Fruit fly (Drosophila melanogaster) whole organism, embryonic: ENCODE results near the gene alpha-Est1.

Source experiments
- Bteb2 ChIP-seq: fragments of 200-800 bp; sonication (Bioruptor generic); optimal IDR thresholded peaks from 2 replicates; lab custom pipeline; 2016; ENCODE audit warnings: missing biosample characterization, missing genetic modification characterization
- C15 ChIP-seq: fragments of 200-800 bp; sonication (Bioruptor generic); IDR thresholded peaks from 3 replicates; pipeline ENCODE4 v1.3.6; 2022; ENCODE audit warnings: missing biosample characterization, missing genetic modification characterization
- CG10321 ChIP-seq: fragments of 200-800 bp; sonication (Bioruptor generic); IDR thresholded peaks from 2 replicates; pipeline ENCODE4 v1.3.6; 2022; ENCODE audit warnings: missing biosample characterization, missing genetic modification characterization
- CG12299 ChIP-seq: fragments of 200-800 bp; sonication (Bioruptor generic); optimal IDR thresholded peaks from 2 replicates; lab custom pipeline; 2018; ENCODE audit warnings: missing biosample characterization, mild to moderate bottlenecking, missing genetic modification characterization
- CG1233 ChIP-seq: fragments of 200-800 bp; sonication (Bioruptor generic); optimal IDR thresholded peaks from 4 replicates; lab custom pipeline; 2018; ENCODE audit warnings: missing biosample characterization, mild to moderate bottlenecking, missing genetic modification characterization
- CG12391 ChIP-seq: fragments of 200-800 bp; sonication (Bioruptor generic); optimal IDR thresholded peaks from 3 replicates; lab custom pipeline; 2018; ENCODE audit warnings: missing biosample characterization, mild to moderate bottlenecking, missing genetic modification characterization, moderate library complexity
- CG13894 ChIP-seq: fragments of 200-800 bp; sonication (Bioruptor generic); optimal IDR thresholded peaks from 3 replicates; lab custom pipeline; 2018; ENCODE audit warnings: missing biosample characterization, mild to moderate bottlenecking, missing genetic modification characterization, moderate library complexity
- CG14710 ChIP-seq: fragments of 200-800 bp; sonication (Bioruptor generic); optimal IDR thresholded peaks from 3 replicates; lab custom pipeline; 2019; ENCODE audit warnings: missing biosample characterization, mild to moderate bottlenecking, missing genetic modification characterization, moderate library complexity
- CG14965 ChIP-seq: fragments of 200-800 bp; sonication (Bioruptor generic); optimal IDR thresholded peaks from 2 replicates; lab custom pipeline; 2016; ENCODE audit warnings: missing biosample characterization, missing genetic modification characterization, borderline replicate concordance
- CG15011 ChIP-seq: fragments of 200-800 bp; sonication (Bioruptor generic); optimal IDR thresholded peaks from 3 replicates; lab custom pipeline; 2018; ENCODE audit warnings: missing biosample characterization, mild to moderate bottlenecking, missing genetic modification characterization
- CG17186 ChIP-seq: fragments of 200-800 bp; sonication (Bioruptor generic); optimal IDR thresholded peaks from 3 replicates; lab custom pipeline; 2017; ENCODE audit warnings: missing biosample characterization, missing genetic modification reagents, missing genetic modification characterization
- CG17829 ChIP-seq: fragments of 200-800 bp; optimal IDR thresholded peaks from 2 replicates; lab custom pipeline; 2019; ENCODE audit warnings: missing biosample characterization, mild to moderate bottlenecking, missing genetic modification characterization, moderate library complexity
- CG2129 ChIP-seq: fragments of 200-800 bp; sonication (Bioruptor generic); IDR thresholded peaks from 2 replicates; pipeline ENCODE4 v1.3.6; 2022; ENCODE audit warnings: missing biosample characterization, missing genetic modification characterization; ENCODE audit not compliant: partially characterized antibody
- CG2875 ChIP-seq: fragments of 200-800 bp; sonication (Bioruptor generic); optimal IDR thresholded peaks from 2 replicates; lab custom pipeline; 2017; ENCODE audit warnings: missing biosample characterization, mild to moderate bottlenecking, missing genetic modification characterization, missing genetic modification reagents
- CG3065 ChIP-seq: fragments of 200-800 bp; sonication (Bioruptor generic); optimal IDR thresholded peaks from 2 replicates; lab custom pipeline; 2016; ENCODE audit warnings: missing biosample characterization, missing genetic modification characterization
- CG31388 ChIP-seq: fragments of 200-800 bp; sonication (Bioruptor generic); optimal IDR thresholded peaks from 2 replicates; lab custom pipeline; 2016; ENCODE audit warnings: missing biosample characterization, missing genetic modification characterization
- CG32772 ChIP-seq: fragments of 200-800 bp; sonication (Bioruptor generic); IDR thresholded peaks from 2 replicates; pipeline ENCODE4 v1.3.6; 2022; ENCODE audit warnings: missing biosample characterization, missing genetic modification characterization
- CG33557 ChIP-seq: fragments of 200-800 bp; sonication (Bioruptor generic); optimal IDR thresholded peaks from 2 replicates; lab custom pipeline; 2019; ENCODE audit warnings: missing biosample characterization, mild to moderate bottlenecking, missing genetic modification characterization, moderate library complexity
- CG34376 ChIP-seq: fragments of 200-800 bp; sonication (Bioruptor generic); optimal IDR thresholded peaks from 2 replicates; lab custom pipeline; 2018; ENCODE audit warnings: missing biosample characterization, mild to moderate bottlenecking, missing genetic modification characterization
- CG3847 ChIP-seq: fragments of 200-800 bp; sonication (Bioruptor generic); IDR thresholded peaks from 2 replicates; pipeline ENCODE4 v1.3.6; 2022; ENCODE audit warnings: missing biosample characterization, missing genetic modification characterization
- CG4730 ChIP-seq: fragments of 200-800 bp; sonication (Bioruptor generic); IDR thresholded peaks from 2 replicates; pipeline ENCODE4 v1.3.6; 2022; ENCODE audit warnings: missing biosample characterization, missing genetic modification characterization
- CG6272 ChIP-seq: fragments of 200-800 bp; sonication (Bioruptor generic); IDR thresholded peaks from 2 replicates; pipeline ENCODE4 v1.3.6; 2022; ENCODE audit warnings: missing biosample characterization, missing genetic modification characterization
- CG6791 ChIP-seq: fragments of 200-800 bp; sonication (Bioruptor generic); IDR thresholded peaks from 3 replicates; pipeline ENCODE4 v1.3.6; 2022; ENCODE audit warnings: missing biosample characterization, missing genetic modification characterization; ENCODE audit not compliant: partially characterized antibody
- CG7987 ChIP-seq: fragments of 200-800 bp; sonication (Bioruptor generic); optimal IDR thresholded peaks from 2 replicates; lab custom pipeline; 2018; ENCODE audit warnings: missing biosample characterization, mild to moderate bottlenecking, missing genetic modification characterization, moderate library complexity
- Chrac-16 ChIP-seq: fragments of 200-800 bp; sonication (Bioruptor generic); optimal IDR thresholded peaks from 3 replicates; lab custom pipeline; 2016; ENCODE audit warnings: missing biosample characterization, missing genetic modification characterization
- CoRest ChIP-seq: fragments of 200-800 bp; sonication (Bioruptor generic); optimal IDR thresholded peaks from 3 replicates; lab custom pipeline; 2018; ENCODE audit warnings: missing biosample characterization, mild to moderate bottlenecking, missing genetic modification characterization, moderate library complexity
- Deaf1 ChIP-seq: fragments of 200-800 bp; optimal IDR thresholded peaks from 3 replicates; lab custom pipeline; 2019; ENCODE audit warnings: missing biosample characterization, mild to moderate bottlenecking, missing genetic modification characterization, moderate library complexity
- Dll ChIP-seq: fragments of 200-800 bp; sonication (Bioruptor generic); IDR thresholded peaks from 4 replicates; pipeline ENCODE4 v1.3.6; 2022; ENCODE audit warnings: missing biosample characterization, missing genetic modification characterization; ENCODE audit not compliant: partially characterized antibody
- Ets65A ChIP-seq: fragments of 200-800 bp; sonication (Bioruptor generic); peaks from one replicate; lab custom pipeline; 2016; ENCODE audit warnings: missing biosample characterization, missing genetic modification characterization
- GATAe ChIP-seq: fragments of 200-800 bp; sonication (Bioruptor generic); conservative IDR thresholded peaks from 2 replicates; pipeline ENCODE4 v1.3.6; 2022; ENCODE audit warnings: missing biosample characterization, missing genetic modification characterization
- Hsf ChIP-seq: fragments of 200-800 bp; sonication (Bioruptor generic); optimal IDR thresholded peaks from 3 replicates; lab custom pipeline; 2016; ENCODE audit warnings: missing biosample characterization, missing genetic modification characterization
- NC2β ChIP-seq: fragments of 200-800 bp; sonication (Bioruptor generic); optimal IDR thresholded peaks from 2 replicates; lab custom pipeline; 2016; ENCODE audit warnings: missing biosample characterization, missing genetic modification characterization
- PHDP ChIP-seq: fragments of 200-800 bp; sonication (Bioruptor generic); optimal IDR thresholded peaks from 3 replicates; lab custom pipeline; 2018; ENCODE audit warnings: missing biosample characterization, mild to moderate bottlenecking, missing genetic modification characterization, moderate library complexity
- Ravus ChIP-seq: fragments of 200-800 bp; sonication (Bioruptor generic); IDR thresholded peaks from 2 replicates; pipeline ENCODE4 v1.3.6; 2022; ENCODE audit warnings: missing biosample characterization, missing genetic modification characterization
- cg ChIP-seq: fragments of 200-800 bp; sonication (Bioruptor generic); optimal IDR thresholded peaks from 3 replicates; lab custom pipeline; 2019; ENCODE audit warnings: missing biosample characterization, mild to moderate bottlenecking, missing genetic modification characterization, moderate library complexity
- chinmo ChIP-seq: fragments of 200-800 bp; sonication (Bioruptor generic); IDR thresholded peaks from 4 replicates; pipeline ENCODE4 v1.3.6; 2022; ENCODE audit warnings: missing biosample characterization, missing genetic modification characterization; ENCODE audit not compliant: partially characterized antibody
- da ChIP-seq: fragments of 200-800 bp; sonication (Bioruptor generic); optimal IDR thresholded peaks from 2 replicates; lab custom pipeline; 2016; ENCODE audit warnings: missing biosample characterization, missing genetic modification characterization
- esg ChIP-seq: fragments of 200-800 bp; sonication (Bioruptor generic); conservative IDR thresholded peaks from 2 replicates; pipeline ENCODE4 v1.3.6; 2022; ENCODE audit warnings: missing biosample characterization, missing genetic modification characterization
- fd64A ChIP-seq: fragments of 200-800 bp; sonication (Bioruptor generic); optimal IDR thresholded peaks from 3 replicates; lab custom pipeline; 2018; ENCODE audit warnings: missing biosample characterization, mild to moderate bottlenecking, missing genetic modification characterization
- kay ChIP-seq: fragments of 200-800 bp; sonication (Bioruptor generic); optimal IDR thresholded peaks from 2 replicates; lab custom pipeline; 2016; ENCODE audit warnings: missing biosample characterization, missing genetic modification characterization
- nerfin-2 ChIP-seq: fragments of 200-800 bp; sonication (Bioruptor generic); IDR thresholded peaks from 2 replicates; pipeline ENCODE4 v1.3.6; 2022; ENCODE audit warnings: missing biosample characterization, missing genetic modification characterization; ENCODE audit not compliant: partially characterized antibody
- oc ChIP-seq: fragments of 200-800 bp; sonication (Bioruptor generic); optimal IDR thresholded peaks from 2 replicates; lab custom pipeline; 2018; ENCODE audit warnings: missing biosample characterization, mild to moderate bottlenecking, missing genetic modification characterization, moderate library complexity
- pnt ChIP-seq: fragments of 200-800 bp; sonication (Bioruptor generic); optimal IDR thresholded peaks from 3 replicates; lab custom pipeline; 2016; ENCODE audit warnings: missing biosample characterization, missing genetic modification characterization
- rib ChIP-seq: fragments of 200-800 bp; sonication (Bioruptor generic); IDR thresholded peaks from 2 replicates; pipeline ENCODE4 v1.3.6; 2022; ENCODE audit warnings: missing biosample characterization, missing genetic modification characterization
- sima ChIP-seq: fragments of 200-800 bp; sonication (Bioruptor generic); optimal IDR thresholded peaks from 2 replicates; lab custom pipeline; 2016; ENCODE audit warnings: missing biosample characterization, missing genetic modification characterization
- sug ChIP-seq: fragments of 200-800 bp; optimal IDR thresholded peaks from 2 replicates; lab custom pipeline; 2019; ENCODE audit warnings: missing biosample characterization, mild to moderate bottlenecking, missing genetic modification characterization, moderate library complexity
- tll ChIP-seq, 2 experiments: fragments of 200-800 bp in 1 of 2; fragments of >200 bp in 1 of 2; sonication (Bioruptor generic) in 1 of 2; optimal IDR thresholded peaks; 2 replicates each; lab custom pipeline; 2017 to 2019; ENCODE audit warnings: missing biosample characterization in 2 of 2, missing genetic modification characterization in 2 of 2, mild to moderate bottlenecking in 1 of 2, moderate library complexity in 1 of 2
- zf30C ChIP-seq: fragments of 200-800 bp; sonication (Bioruptor generic); optimal IDR thresholded peaks from 3 replicates; lab custom pipeline; 2018; ENCODE audit warnings: missing biosample characterization, mild to moderate bottlenecking, missing genetic modification characterization

Gene alpha-Est1

DNA sequence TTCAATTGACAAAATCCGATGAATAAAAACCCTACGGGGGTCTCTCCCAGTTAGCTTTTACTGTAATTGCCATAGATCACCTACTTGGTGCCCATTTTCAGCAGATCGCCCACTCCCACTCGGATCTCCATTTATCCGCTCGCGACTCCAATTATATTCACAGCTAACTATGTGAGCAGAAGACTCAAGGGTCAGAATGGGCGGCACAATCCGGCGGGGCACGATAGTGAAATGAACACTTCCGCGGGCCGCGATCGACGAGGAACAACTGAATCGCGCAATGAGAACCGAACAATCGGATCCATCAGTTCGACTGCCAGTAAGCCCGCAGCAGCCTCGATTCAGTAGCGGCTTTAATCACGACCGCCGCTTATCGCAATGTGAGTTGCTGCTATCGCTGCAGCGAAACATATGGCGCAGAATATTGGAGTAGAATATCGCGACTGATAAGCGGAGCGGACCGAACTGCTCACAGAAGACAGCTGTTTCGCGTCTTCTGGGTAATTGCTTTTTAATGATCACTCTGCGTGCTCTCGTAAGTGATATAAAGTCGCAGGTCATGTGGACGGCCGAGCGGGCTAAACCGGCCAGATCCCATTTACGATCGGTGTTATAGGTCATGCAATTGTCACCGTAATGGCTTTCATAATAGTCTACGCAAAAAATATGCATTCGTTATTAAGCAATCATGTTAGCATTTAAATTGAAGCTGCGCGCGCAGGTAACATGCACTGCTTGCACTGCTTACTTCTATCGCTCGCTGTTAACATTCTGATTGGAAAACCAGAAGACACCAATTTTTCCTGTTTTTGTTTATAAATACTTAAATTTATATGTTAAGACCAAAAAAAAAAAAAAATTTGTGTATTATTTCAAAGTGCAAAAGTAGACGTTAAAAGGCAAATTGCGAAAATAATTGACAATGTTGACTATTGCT lies at the start of gene alpha-Est1 (continued):
- TF ChIP-seq CG1233 (GFP tag; lab: Kevin White, UChicago) (no peak), da (GFP tag; lab: Kevin White, UChicago) (no peak), CG7987 (GFP tag; lab: Kevin White, UChicago) (no peak), zf30C (GFP tag; lab: Kevin White, UChicago) (no peak), CG2875 (GFP tag; lab: Kevin White, UChicago) (no peak), CG10321 (GFP tag; lab: Robert Waterston, UW) (no peak), CG34376 (peak; percentile 29), CG17829 (no peak), CG33557 (GFP tag; lab: Kevin White, UChicago) (no peak), chinmo (GFP tag; lab: Robert Waterston, UW) (peak; percentile 75; the same call in 2 of the 4 replicates), Dll (GFP tag; lab: Robert Waterston, UW) (no peak), GATAe (no peak), NC2β (GFP tag; lab: Kevin White, UChicago) (no peak), CG31388 (GFP tag; lab: Kevin White, UChicago) (no peak), Hsf (GFP tag; lab: Kevin White, UChicago) (no peak), sug (tag; lab: Kevin White, UChicago) (peak; percentile 94), kay (no peak), Deaf1 (peak; percentile 72), nerfin-2 (GFP tag; lab: Robert Waterston, UW) (no peak), CG12299 (tag; lab: Kevin White, UChicago) (no peak), Ets65A (no peak), C15 (GFP tag; lab: Robert Waterston, UW) (no peak), CG12391 (no peak), CG14965 (GFP tag; lab: Kevin White, UChicago) (no peak), CG4730 (GFP tag; lab: Robert Waterston, UW) (no peak), esg (no peak), sima (no peak), rib (0 out of 2 replicates have a peak, but pooled peaks have one; percentile 11), cg (GFP tag; lab: Kevin White, UChicago) (no peak), Chrac-16 (no peak), tll (GFP tag; optimal IDR thresholded peaks at IDR 0.05; lab: Kevin White, UChicago) (peak in 1 of 2 experiments; percentile 3), CG6272 (GFP tag; lab: Robert Waterston, UW) (no peak), fd64A (GFP tag; lab: Kevin White, UChicago) (no peak), CG3065 (GFP tag; lab: Kevin White, UChicago) (no peak), CG6791 (no peak), CG32772 (no peak), CG17186 (no peak), Ravus (no peak), oc (tag; lab: Kevin White, UChicago) (no peak), CG3847 (no peak), CG13894 (tag; lab: Kevin White, UChicago) (no peak), pnt (GFP tag; lab: Kevin White, UChicago) (no peak), PHDP (tag; lab: Kevin White, UChicago) (no peak), CoRest (tag; lab: Kevin White, UChicago) (no peak), CG15011 (GFP tag; lab: Kevin White, UChicago) (no peak), CG2129 (GFP tag; lab: Robert Waterston, UW) (no peak), Bteb2 (no peak), CG14710 (tag; lab: Kevin White, UChicago) (no peak)
